Worm (Caenorhabditis elegans): Measurements from ENCODE around the gene ctg-2.

DNA sequence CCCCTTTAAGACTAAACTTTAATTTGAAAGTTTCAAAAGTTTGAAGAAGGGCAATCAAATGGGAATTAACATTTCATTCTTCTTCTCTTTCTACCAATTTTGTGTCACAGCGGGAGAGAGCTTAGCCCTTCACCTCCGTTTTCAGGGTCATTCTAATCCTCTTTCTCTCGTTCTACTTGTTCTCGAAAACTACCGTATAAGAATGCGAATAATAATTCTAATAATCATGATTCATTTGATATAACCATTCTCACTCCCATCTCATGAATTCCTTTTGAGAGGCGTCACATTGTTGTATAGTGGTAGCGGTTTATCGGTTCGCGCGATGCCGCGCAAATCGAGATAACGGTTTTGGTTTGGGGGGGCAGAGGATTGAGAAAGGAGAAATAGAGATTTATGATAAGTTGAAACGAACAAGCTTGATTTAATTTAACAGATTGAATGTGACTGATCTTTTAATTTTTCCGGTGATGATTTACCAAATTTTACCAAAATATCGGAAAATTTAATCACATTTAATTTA is 14.4 kb downstream of the ctg-2 start:
- TF ChIP-seq aly-1 (tag; optimal IDR thresholded peaks at IDR 0.05) (no peak), ama-1 (optimal IDR thresholded peaks at IDR 0.05) (no peak), tra-4 (tag; optimal IDR thresholded peaks at IDR 0.05) (no peak), hnd-1 (tag; optimal IDR thresholded peaks at IDR 0.05) (no peak), ceh-36 (tag; optimal IDR thresholded peaks at IDR 0.05) (no peak), B0310.2 (tag; optimal IDR thresholded peaks at IDR 0.05) (no peak), sea-1 (GFP tag; conservative IDR thresholded peaks at IDR 0.05) (no peak), pes-1 (GFP tag; IDR thresholded peaks at IDR 0.05) (no peak), ceh-13 (GFP tag; optimal IDR thresholded peaks at IDR 0.05) (no peak), tbx-37 (GFP tag; conservative IDR thresholded peaks at IDR 0.05) (no peak), hmg-4 (GFP tag; optimal IDR thresholded peaks at IDR 0.05) (no peak), F13C5.2 (tag; optimal IDR thresholded peaks at IDR 0.05) (no peak), ets-7 (tag; optimal IDR thresholded peaks at IDR 0.05) (no peak)
